Worm (Caenorhabditis elegans) whole organism, L1 larva: ENCODE data around the gene eif-3.L.

Experiments
- C16A3.4 ChIP-seq: fragments of 150-350 bp; optimal IDR thresholded peaks from 2 replicates; lab custom pipeline; 2014; ENCODE audit warnings: missing biosample characterization, missing genetic modification characterization
- F16B12.6 ChIP-seq: fragments of 150-350 bp; optimal IDR thresholded peaks from 2 replicates; lab custom pipeline; 2014; ENCODE audit warnings: missing biosample characterization, missing genetic modification characterization
- Y116A8C.19 ChIP-seq: sonication (generic microtip); optimal IDR thresholded peaks from 2 replicates; lab custom pipeline; 2016; ENCODE audit warnings: missing compliant biosample characterization, missing genetic modification characterization, borderline replicate concordance
- aha-1 ChIP-seq: fragments of 150-350 bp; optimal IDR thresholded peaks from 2 replicates; lab custom pipeline; 2014; ENCODE audit warnings: missing biosample characterization, missing genetic modification characterization
- aly-2 ChIP-seq: fragments of 150-350 bp; optimal IDR thresholded peaks from 2 replicates; lab custom pipeline; 2014; ENCODE audit warnings: missing biosample characterization, missing genetic modification characterization
- blmp-1 ChIP-seq: fragments of 150-350 bp; optimal IDR thresholded peaks from 2 replicates; lab custom pipeline; 2014; ENCODE audit warnings: missing biosample characterization, missing genetic modification characterization
- ceh-8 ChIP-seq: fragments of 200-800 bp; sonication (Bioruptor generic); optimal IDR thresholded peaks from 2 replicates; lab custom pipeline; 2018; ENCODE audit warnings: mild to moderate bottlenecking, missing genetic modification characterization, moderate library complexity, missing compliant biosample characterization
- ceh-88 ChIP-seq: fragments of 200-800 bp; sonication (Bioruptor generic); IDR thresholded peaks from 2 replicates; pipeline ENCODE4 v1.3.6; 2022; ENCODE audit warnings: missing genetic modification characterization, missing compliant biosample characterization
- dsc-1 ChIP-seq: sonication (generic microtip); optimal IDR thresholded peaks from 2 replicates; lab custom pipeline; 2016; ENCODE audit warnings: mild to moderate bottlenecking, missing genetic modification characterization, missing compliant biosample characterization
- egl-13 ChIP-seq: sonication (generic microtip); optimal IDR thresholded peaks from 2 replicates; lab custom pipeline; 2016; ENCODE audit warnings: missing genotype, missing genetic modification reagents, missing genetic modification characterization, missing compliant biosample characterization
- egl-27 ChIP-seq, 2 experiments: fragments of 150-350 bp in 1 of 2; sonication (generic microtip); optimal IDR thresholded peaks; 3 replicates each; lab custom pipeline; 2017 to 2018; ENCODE audit warnings: missing biosample characterization in 2 of 2, missing genetic modification characterization in 2 of 2, missing genetic modification reagents in 2 of 2
- fkh-10 ChIP-seq: sonication (generic microtip); optimal IDR thresholded peaks from 2 replicates; lab custom pipeline; 2017; ENCODE audit warnings: missing biosample characterization, missing genetic modification reagents, missing genetic modification characterization
- fkh-4 ChIP-seq: sonication (generic microtip); optimal IDR thresholded peaks from 2 replicates; lab custom pipeline; 2016; ENCODE audit warnings: missing compliant biosample characterization, missing genetic modification characterization, borderline replicate concordance
- fkh-8 ChIP-seq: sonication (generic microtip); optimal IDR thresholded peaks from 2 replicates; lab custom pipeline; 2016; ENCODE audit warnings: mild to moderate bottlenecking, missing genetic modification characterization, missing compliant biosample characterization
- hlh-17 ChIP-seq: fragments of 200-800 bp; sonication (Bioruptor generic); optimal IDR thresholded peaks from 2 replicates; lab custom pipeline; 2018; ENCODE audit warnings: missing genetic modification characterization, mild to moderate bottlenecking, missing compliant biosample characterization, moderate library complexity, borderline replicate concordance
- irx-1 ChIP-seq: sonication (generic microtip); optimal IDR thresholded peaks from 2 replicates; lab custom pipeline; 2016; ENCODE audit warnings: missing genetic modification characterization, missing compliant biosample characterization
- lin-15B ChIP-seq: fragments of 150-350 bp; sonication (generic microtip); optimal IDR thresholded peaks from 3 replicates; lab custom pipeline; 2014; ENCODE audit warnings: missing biosample characterization, missing genetic modification characterization
- lir-3 ChIP-seq: sonication (generic microtip); optimal IDR thresholded peaks from 2 replicates; lab custom pipeline; 2016; ENCODE audit warnings: mild to moderate bottlenecking, missing genetic modification characterization, moderate library complexity, missing compliant biosample characterization; ENCODE audit not compliant: poor library complexity
- mab-9 ChIP-seq: fragments of 200-800 bp; sonication (Bioruptor generic); IDR thresholded peaks from 2 replicates; pipeline ENCODE4 v1.3.6; 2022; ENCODE audit warnings: missing genetic modification reagents, missing genetic modification characterization, missing compliant biosample characterization
- mef-2 ChIP-seq: fragments of 150-350 bp; optimal IDR thresholded peaks from 2 replicates; lab custom pipeline; 2014; ENCODE audit warnings: missing biosample characterization, missing genetic modification characterization
- nhr-19 ChIP-seq: fragments of 200-800 bp; sonication (Bioruptor generic); conservative IDR thresholded peaks from 2 replicates; pipeline ENCODE4 v1.3.6; 2022; ENCODE audit warnings: missing genetic modification characterization, missing compliant biosample characterization
- nhr-20 ChIP-seq: sonication (generic microtip); optimal IDR thresholded peaks from 2 replicates; lab custom pipeline; 2016; ENCODE audit warnings: mild to moderate bottlenecking, missing genetic modification characterization, missing compliant biosample characterization
- nhr-237 ChIP-seq: fragments of 150-350 bp; optimal IDR thresholded peaks from 2 replicates; lab custom pipeline; 2014; ENCODE audit warnings: missing biosample characterization, missing genetic modification characterization
- nhr-71 ChIP-seq: sonication (generic microtip); optimal IDR thresholded peaks from 2 replicates; lab custom pipeline; 2016; ENCODE audit warnings: mild to moderate bottlenecking, missing genetic modification characterization, moderate library complexity, missing compliant biosample characterization
- nhr-84 ChIP-seq: sonication (generic microtip); optimal IDR thresholded peaks from 2 replicates; lab custom pipeline; 2017; ENCODE audit warnings: missing biosample characterization, missing genetic modification characterization
- nhr-85 ChIP-seq: sonication (generic microtip); peaks from one replicate; lab custom pipeline; 2016; ENCODE audit warnings: missing genetic modification characterization, inconsistent platforms, missing compliant biosample characterization
- pag-3 ChIP-seq: sonication (generic microtip); optimal IDR thresholded peaks from 2 replicates; lab custom pipeline; 2017; ENCODE audit warnings: missing genetic modification characterization, mild to moderate bottlenecking, missing compliant biosample characterization, antibody characterized with exemption, borderline replicate concordance; ENCODE audit not compliant: insufficient read depth
- pax-3 ChIP-seq: fragments of 200-800 bp; sonication (Bioruptor generic); optimal IDR thresholded peaks from 2 replicates; lab custom pipeline; 2018; ENCODE audit warnings: mild to moderate bottlenecking, missing genetic modification characterization, moderate library complexity, missing compliant biosample characterization
- rnt-1 ChIP-seq: sonication (generic microtip); optimal IDR thresholded peaks from 2 replicates; lab custom pipeline; 2016; ENCODE audit warnings: mild to moderate bottlenecking, missing genetic modification characterization, moderate library complexity, missing compliant biosample characterization
- skn-1 ChIP-seq: fragments of 150-350 bp; optimal IDR thresholded peaks from 2 replicates; lab custom pipeline; 2014; ENCODE audit warnings: missing biosample characterization, missing genetic modification characterization
- sox-4 ChIP-seq: sonication (generic microtip); optimal IDR thresholded peaks from 2 replicates; lab custom pipeline; 2016; ENCODE audit warnings: missing genetic modification characterization, missing compliant biosample characterization
- sptf-1 ChIP-seq: fragments of 150-350 bp; optimal IDR thresholded peaks from 2 replicates; lab custom pipeline; 2014; ENCODE audit warnings: missing biosample characterization, missing genetic modification characterization
- sup-37 ChIP-seq: fragments of 200-800 bp; sonication (Bioruptor generic); optimal IDR thresholded peaks from 2 replicates; lab custom pipeline; 2018; ENCODE audit warnings: mild to moderate bottlenecking, missing genetic modification characterization, missing compliant biosample characterization
- swsn-7 ChIP-seq: sonication (generic microtip); optimal IDR thresholded peaks from 2 replicates; lab custom pipeline; 2016; ENCODE audit warnings: missing genetic modification characterization, missing compliant biosample characterization
- tbx-2 ChIP-seq: sonication (generic microtip); optimal IDR thresholded peaks from 2 replicates; lab custom pipeline; 2016; ENCODE audit warnings: missing genetic modification characterization, missing compliant biosample characterization
- tlp-1 ChIP-seq: fragments of 150-350 bp; optimal IDR thresholded peaks from 2 replicates; lab custom pipeline; 2014; ENCODE audit warnings: missing biosample characterization, missing genetic modification characterization
- unc-130 ChIP-seq: fragments of 150-350 bp; optimal IDR thresholded peaks from 2 replicates; lab custom pipeline; 2017; ENCODE audit warnings: missing biosample characterization, missing genetic modification characterization, inconsistent platforms
- unc-30 ChIP-seq: sonication (generic microtip); optimal IDR thresholded peaks from 2 replicates; lab custom pipeline; 2017; ENCODE audit warnings: missing biosample characterization, missing genetic modification characterization
- unc-86 ChIP-seq: sonication (generic microtip); optimal IDR thresholded peaks from 2 replicates; lab custom pipeline; 2016; ENCODE audit warnings: missing genetic modification characterization, missing compliant biosample characterization
- ztf-11 ChIP-seq, 2 experiments: sonication (generic microtip); optimal IDR thresholded peaks; 2 replicates each; lab custom pipeline; 2016 to 2017; ENCODE audit warnings: missing genetic modification characterization in 2 of 2, missing biosample characterization in 1 of 2, missing compliant biosample characterization in 1 of 2

eif-3.L gene

DNA sequence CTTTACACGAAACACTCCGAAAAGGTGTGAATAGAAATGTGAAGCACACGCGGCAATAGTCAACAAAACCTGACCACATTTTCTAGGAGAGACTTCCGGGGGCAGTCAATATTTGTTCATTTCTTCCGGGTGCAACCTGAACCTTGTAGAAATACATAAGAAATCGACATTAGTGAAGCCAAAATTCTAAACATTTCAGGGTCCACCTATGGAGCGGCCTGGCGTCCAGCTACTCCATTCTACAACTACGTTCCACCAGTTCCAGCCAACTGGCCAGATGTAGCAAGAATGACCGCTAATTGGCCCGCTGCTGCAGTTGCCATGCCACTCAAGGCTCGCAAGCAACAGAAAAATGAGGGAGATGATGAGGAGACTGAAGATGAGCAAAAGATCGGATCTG is 43.0 kb downstream of the eif-3.L start:
- TF ChIP-seq nhr-84 (tag; lab: Kevin White, UChicago) (no peak), skn-1 (tag; lab: Kevin White, UChicago) (no peak), nhr-20 (tag; lab: Kevin White, UChicago) (no peak), tlp-1 (tag; lab: Kevin White, UChicago) (no peak), C16A3.4 (tag; lab: Kevin White, UChicago) (no peak), aly-2 (no peak), ceh-88 (no peak), mef-2 (no peak), sptf-1 (tag; lab: Kevin White, UChicago) (no peak), fkh-10 (GFP tag; lab: Kevin White, UChicago) (no peak), unc-130 (tag; lab: Kevin White, UChicago) (no peak), F16B12.6 (no peak), rnt-1 (tag; lab: Kevin White, UChicago) (no peak), nhr-85 (tag; lab: Kevin White, UChicago) (no peak), blmp-1 (tag; lab: Kevin White, UChicago) (no peak), nhr-19 (GFP tag; lab: Robert Waterston, UW) (no peak), egl-27 (tag; optimal IDR thresholded peaks at IDR 0.05; lab: Kevin White, UChicago) (no peak), ceh-8 (no peak)

- TF ChIP-seq fkh-8 (tag; lab: Kevin White, UChicago) (no peak), pag-3 (tag; lab: Kevin White, UChicago) (no peak), aha-1 (no peak), mab-9 (GFP tag; lab: Robert Waterston, UW) (no peak), irx-1 (tag; lab: Kevin White, UChicago) (no peak), tbx-2 (tag; lab: Kevin White, UChicago) (no peak), ceh-8 (no peak), ztf-11 (tag; optimal IDR thresholded peaks at IDR 0.05; lab: Kevin White, UChicago) (no peak), fkh-4 (tag; lab: Kevin White, UChicago) (no peak), Y116A8C.19 (tag; lab: Kevin White, UChicago) (no peak), hlh-17 (GFP tag; lab: Kevin White, UChicago) (no peak), pax-3 (tag; lab: Kevin White, UChicago) (no peak), egl-27 (tag; optimal IDR thresholded peaks at IDR 0.05; lab: Kevin White, UChicago) (no peak), sptf-1 (tag; lab: Kevin White, UChicago) (no peak)
Measured at ce11 chrII:5578714-5579113, 43.6 kb downstream of the eif-3.L start.

DNA sequence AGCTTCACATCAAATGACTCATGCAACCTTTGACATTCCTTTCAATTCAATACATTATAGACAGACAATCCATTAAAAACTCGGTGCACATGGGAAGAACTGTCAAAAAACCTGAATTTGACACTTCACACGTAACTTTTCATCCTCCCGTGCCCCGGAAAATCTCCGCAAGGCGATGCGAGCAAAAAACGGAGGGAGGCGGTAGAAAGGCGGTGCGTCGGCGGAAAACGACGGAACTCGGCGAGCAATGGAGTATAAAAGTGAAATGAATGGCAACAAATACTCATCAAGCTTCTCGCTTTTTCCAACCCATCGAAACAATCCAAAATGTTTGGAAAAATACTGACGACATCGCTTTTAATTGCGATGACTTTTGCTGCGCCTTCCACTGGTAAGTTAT is 44.2 kb downstream of the eif-3.L start, which contains the start of gene T25E4.1:
Gene T25E4.1, plus strand, starts transcription at position 301 of the 400 bp plus-strand sequence.
- no peak for TF ChIP-seq skn-1 (tag; lab: Kevin White, UChicago)
- TF ChIP-seq nhr-71 (tag; lab: Kevin White, UChicago): no peak
- no peak for TF ChIP-seq irx-1 (tag; lab: Kevin White, UChicago)
- TF ChIP-seq unc-86 (tag; lab: Kevin White, UChicago): no peak
- TF ChIP-seq swsn-7 (tag; lab: Kevin White, UChicago): no peak
- no peak for TF ChIP-seq pag-3 (tag; lab: Kevin White, UChicago)
- no peak for TF ChIP-seq lin-15B
- no peak for TF ChIP-seq sup-37 (GFP tag; lab: Kevin White, UChicago)
- no peak for TF ChIP-seq unc-30
- TF ChIP-seq nhr-85 (tag; lab: Kevin White, UChicago): no peak
- TF ChIP-seq sox-4 (tag; lab: Kevin White, UChicago): no peak
- TF ChIP-seq lir-3: no peak
- TF ChIP-seq egl-13 (tag; lab: Kevin White, UChicago): no peak
- no peak for TF ChIP-seq nhr-237
- no peak for TF ChIP-seq dsc-1 (tag; lab: Kevin White, UChicago)
- TF ChIP-seq, all 84 proteins: peak for 0
